Worm (Caenorhabditis elegans): ENCODE measurements around the gene ras-1.

ce11 chrII:12344787-12345186 lies 7.3 kb downstream of the ras-1 start, which contains the start of gene C44C11.6:
- TF ChIP-seq F13H6.1 (tag; optimal IDR thresholded peaks at IDR 0.05) (no peak), che-1 (tag; optimal IDR thresholded peaks at IDR 0.05) (no peak), hlh-15 (tag; optimal IDR thresholded peaks at IDR 0.05) (no peak), eyg-1 (tag; optimal IDR thresholded peaks at IDR 0.05) (no peak), ama-1 (optimal IDR thresholded peaks at IDR 0.05) (no peak), unc-3 (GFP tag; conservative IDR thresholded peaks at IDR 0.05) (no peak), unc-3 (tag; optimal IDR thresholded peaks at IDR 0.05) (no peak), pha-4 (tag; optimal IDR thresholded peaks at IDR 0.05) (no peak), tbx-2 (tag; optimal IDR thresholded peaks at IDR 0.05) (no peak)
